Worm (Caenorhabditis elegans): Measurements from ENCODE around the gene T05D4.5.

The T05D4.5 gene

ce11 chrIII:13606016-13606530 is 25.4 kb downstream of the T05D4.5 start, which contains the start of gene act-5:
Gene act-5 (minus strand): TSS chrIII:13606066.
- TF ChIP-seq nhr-80 (tag; optimal IDR thresholded peaks at IDR 0.05) = peak; percentile 87
- TF ChIP-seq hmg-20 (GFP tag; IDR thresholded peaks at IDR 0.05) = no peak
- TF ChIP-seq akir-1 (GFP tag; optimal IDR thresholded peaks at IDR 0.05) = no peak
- no peak for TF ChIP-seq Y56A3A.18 (GFP tag; IDR thresholded peaks at IDR 0.05)
- TF ChIP-seq Y79H2A.3 (GFP tag; conservative IDR thresholded peaks at IDR 0.05) = no peak
- peak; percentile 17 for TF ChIP-seq unc-62 (GFP tag; optimal IDR thresholded peaks at IDR 0.05)
- peak; percentile 38 for TF ChIP-seq F23B12.7 (tag; optimal IDR thresholded peaks at IDR 0.05; ENCODE audit: insufficient read depth)
- TF ChIP-seq let-607 (tag; optimal IDR thresholded peaks at IDR 0.05) = peak; percentile 11 to 82
- no peak for TF ChIP-seq dpl-1 (GFP tag; optimal IDR thresholded peaks at IDR 0.05)
- no peak for TF ChIP-seq T07F8.4 (tag; optimal IDR thresholded peaks at IDR 0.05)
- TF ChIP-seq F57A8.1 (GFP tag; optimal IDR thresholded peaks at IDR 0.05) = no peak
- no peak for TF ChIP-seq ceh-91 (GFP tag; IDR thresholded peaks at IDR 0.05)
- TF ChIP-seq lag-1 (GFP tag; IDR thresholded peaks at IDR 0.05) = no peak
- TF ChIP-seq K11D2.4 (GFP tag; IDR thresholded peaks at IDR 0.05) = no peak
- TF ChIP-seq mel-28 (tag; optimal IDR thresholded peaks at IDR 0.05; ENCODE audit: borderline replicate concordance) = no peak
- TF ChIP-seq tbp1 (GFP tag; optimal IDR thresholded peaks at IDR 0.05) = peak; percentile 35
- TF ChIP-seq madf-10 (tag; optimal IDR thresholded peaks at IDR 0.05) = peak; percentile 24
- TF ChIP-seq bed-1 (GFP tag; IDR thresholded peaks at IDR 0.05) = no peak
- TF ChIP-seq atf-7 (tag; optimal IDR thresholded peaks at IDR 0.05) = peak; percentile 77
- TF ChIP-seq B0336.3 (GFP tag; IDR thresholded peaks at IDR 0.05) = no peak
- no peak for TF ChIP-seq ceh-58 (GFP tag; IDR thresholded peaks at IDR 0.05)
- no peak for TF ChIP-seq aptf-3 (GFP tag; IDR thresholded peaks at IDR 0.05)
- TF ChIP-seq cebp-1 (GFP tag; IDR thresholded peaks at IDR 0.05) = no peak
- peak; percentile 5 for TF ChIP-seq cebp-1 (tag; optimal IDR thresholded peaks at IDR 0.05)
- peak; percentile 4 for TF ChIP-seq ztf-22 (GFP tag; optimal IDR thresholded peaks at IDR 0.05)
- no peak for TF ChIP-seq B0035.1 (tag; optimal IDR thresholded peaks at IDR 0.05)
- TF ChIP-seq dox-1 (GFP tag; IDR thresholded peaks at IDR 0.05) = 0 out of 2 replicates have a peak, but pooled peaks have one; percentile 9
- TF ChIP-seq ets-4 (GFP tag; optimal IDR thresholded peaks at IDR 0.05) = peak; percentile 53

- TF ChIP-seq Y53G8AR.9 (GFP tag; conservative IDR thresholded peaks at IDR 0.05) (no peak), F55B11.4 (tag; optimal IDR thresholded peaks at IDR 0.05; ENCODE audit: borderline replicate concordance, insufficient read depth) (no peak), F57C9.4 (tag; optimal IDR thresholded peaks at IDR 0.05) (no peak), nhr-90 (tag; optimal IDR thresholded peaks at IDR 0.05) (no peak), attf-5 (GFP tag; optimal IDR thresholded peaks at IDR 0.05) (no peak), rec-8 (tag; optimal IDR thresholded peaks at IDR 0.05) (no peak), snpc-4 (GFP tag; optimal IDR thresholded peaks at IDR 0.05) (no peak), snpc-4 (tag; optimal IDR thresholded peaks at IDR 0.05) (no peak)
These were observed 26.2 kb downstream of the T05D4.5 start for ce11 chrIII:13606865-13607264.

- no peak for TF ChIP-seq ceh-58 (GFP tag; IDR thresholded peaks at IDR 0.05)
- no peak for TF ChIP-seq bed-1 (GFP tag; IDR thresholded peaks at IDR 0.05)
- TF ChIP-seq egl-18 (GFP tag; IDR thresholded peaks at IDR 0.05) = no peak
- TF ChIP-seq efl-1 (GFP tag; optimal IDR thresholded peaks at IDR 0.05) = no peak
- no peak for TF ChIP-seq akir-1 (GFP tag; optimal IDR thresholded peaks at IDR 0.05)
- no peak for TF ChIP-seq aptf-3 (GFP tag; IDR thresholded peaks at IDR 0.05)
- no peak for TF ChIP-seq madf-6 (GFP tag; IDR thresholded peaks at IDR 0.05)
- no peak for TF ChIP-seq lag-1 (GFP tag; IDR thresholded peaks at IDR 0.05)
- no peak for TF ChIP-seq F49E8.2 (tag; optimal IDR thresholded peaks at IDR 0.05; ENCODE audit: insufficient read depth)
- TF ChIP-seq C17E4.6 (GFP tag; IDR thresholded peaks at IDR 0.05) = no peak
- peak; percentile 64; the same call in 1 of the 2 replicates for TF ChIP-seq nfyb-1 (GFP tag; IDR thresholded peaks at IDR 0.05)
- no peak for TF ChIP-seq attf-6 (GFP tag; IDR thresholded peaks at IDR 0.05)
- no peak for TF ChIP-seq madf-3 (GFP tag; IDR thresholded peaks at IDR 0.05)
- no peak for TF ChIP-seq K12H6.12 (tag; optimal IDR thresholded peaks at IDR 0.05)
- TF ChIP-seq let-607 (tag; optimal IDR thresholded peaks at IDR 0.05) = peak; percentile 74 to 83
- no peak for TF ChIP-seq F33H1.4 (GFP tag; IDR thresholded peaks at IDR 0.05)
- no peak for TF ChIP-seq nfya-2 (GFP tag; IDR thresholded peaks at IDR 0.05)
- peak; percentile 77 for TF ChIP-seq atf-7 (tag; optimal IDR thresholded peaks at IDR 0.05)
These were observed 27.2 kb downstream of the T05D4.5 start, which contains the start of gene shpk-1 for ce11 chrIII:13607833-13608232. Gene shpk-1 (plus strand): TSS chrIII:13608020.
